Fruit fly (Drosophila melanogaster): ENCODE data around the gene ens.

- no peak for TF ChIP-seq CTCF (optimal IDR thresholded peaks at IDR 0.05)
- no peak for TF ChIP-seq CG8478 (optimal IDR thresholded peaks at IDR 0.05)
Observed at dm6 chr3L:4103258-4104247, 30.8 kb downstream of the ens start, which contains the start of gene Fit1.

Data from S2 (cell line).